Worm (Caenorhabditis elegans): Measurements from ENCODE around the gene C30G4.2.

C30G4.2 gene

DNA sequence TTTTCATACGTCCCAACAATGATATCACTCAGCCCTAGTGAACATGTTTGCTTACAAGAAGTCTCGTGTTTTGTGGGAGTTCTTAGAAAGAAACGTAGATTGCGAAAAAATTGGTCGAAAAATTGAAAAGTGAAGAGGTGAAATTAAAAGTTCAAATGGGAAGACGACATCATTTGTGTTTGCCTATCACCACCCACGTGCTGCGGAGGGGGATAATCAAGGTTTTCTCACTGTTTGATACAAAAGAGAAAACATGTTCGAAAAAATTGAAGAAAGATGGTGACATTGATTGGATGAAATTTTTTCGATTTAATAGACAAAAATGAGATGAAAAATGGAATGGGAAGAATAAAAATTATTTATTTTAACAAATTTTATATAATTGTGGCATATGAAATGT is 25.1 kb upstream of the C30G4.2 start:
- no peak for TF ChIP-seq T23F11.4 (GFP tag; optimal IDR thresholded peaks at IDR 0.05)
- TF ChIP-seq pha-4 (tag; optimal IDR thresholded peaks at IDR 0.05), result no peak
- no peak for TF ChIP-seq hlh-13 (GFP tag; optimal IDR thresholded peaks at IDR 0.05)
- TF ChIP-seq C08G9.2 (tag; optimal IDR thresholded peaks at IDR 0.05), result no peak
- no peak for TF ChIP-seq ceh-48 (tag; optimal IDR thresholded peaks at IDR 0.05)
- no peak for TF ChIP-seq K02D7.2 (tag; optimal IDR thresholded peaks at IDR 0.05)
- no peak for TF ChIP-seq C38D4.7 (GFP tag; optimal IDR thresholded peaks at IDR 0.05)
- TF ChIP-seq nhr-11 (tag; optimal IDR thresholded peaks at IDR 0.05), result no peak
- TF ChIP-seq ceh-14 (tag; optimal IDR thresholded peaks at IDR 0.05), result no peak
- TF ChIP-seq zip-5 (tag; optimal IDR thresholded peaks at IDR 0.05), result no peak
- no peak for TF ChIP-seq npax-4 (tag; optimal IDR thresholded peaks at IDR 0.05)
- TF ChIP-seq ttx-3 (tag; optimal IDR thresholded peaks at IDR 0.05), result no peak
- TF ChIP-seq rnt-1 (tag; optimal IDR thresholded peaks at IDR 0.05), result no peak
- no peak for TF ChIP-seq gmeb-2 (tag; optimal IDR thresholded peaks at IDR 0.05)
- no peak for TF ChIP-seq pax-1 (tag; optimal IDR thresholded peaks at IDR 0.05)
- no peak for TF ChIP-seq sox-2 (GFP tag; IDR thresholded peaks at IDR 0.05)
- no peak for TF ChIP-seq sox-4 (tag; optimal IDR thresholded peaks at IDR 0.05)
- TF ChIP-seq ceh-2 (tag; optimal IDR thresholded peaks at IDR 0.05), result no peak

DNA sequence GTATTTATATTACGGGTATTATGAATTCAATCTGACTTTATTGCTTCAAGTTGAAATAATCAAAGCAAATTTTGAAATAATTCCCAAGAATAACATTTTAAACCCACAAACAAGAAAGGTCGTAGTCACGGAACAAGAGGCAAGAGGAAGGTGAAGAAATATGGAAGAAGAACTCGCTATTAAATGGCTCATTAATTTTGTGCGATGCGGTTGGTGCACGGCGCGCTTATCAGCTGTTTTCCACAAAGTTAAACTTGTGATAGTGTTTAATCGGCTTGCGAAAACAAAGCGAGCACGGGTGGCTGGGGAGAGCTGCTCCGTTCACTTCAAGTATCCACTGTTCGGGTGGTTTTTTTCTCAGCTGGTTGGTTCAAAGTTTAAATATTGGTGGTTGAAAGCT is 21.5 kb upstream of the C30G4.2 start:
- peak; percentile 29 for TF ChIP-seq elt-2 (tag; optimal IDR thresholded peaks at IDR 0.05)
- TF ChIP-seq unc-42 (tag; optimal IDR thresholded peaks at IDR 0.05), result no peak

- TF ChIP-seq pqm-1 (tag; optimal IDR thresholded peaks at IDR 0.05) (no peak), lim-6 (tag; optimal IDR thresholded peaks at IDR 0.05) (no peak), elt-2 (tag; optimal IDR thresholded peaks at IDR 0.05) (peak; percentile 36), pat-9 (tag; optimal IDR thresholded peaks at IDR 0.05) (no peak)
These were observed 19.4 kb upstream of the C30G4.2 start for ce11 chrX:17064820-17065219.

- no peak for TF ChIP-seq ceh-30 (tag; optimal IDR thresholded peaks at IDR 0.05)
- no peak for TF ChIP-seq lin-11 (tag; optimal IDR thresholded peaks at IDR 0.05)
- TF ChIP-seq ceh-24 (tag; optimal IDR thresholded peaks at IDR 0.05), result no peak
- TF ChIP-seq elt-2 (tag; optimal IDR thresholded peaks at IDR 0.05), result peak; percentile 48
- peak; percentile 42 for TF ChIP-seq hlh-30 (tag; optimal IDR thresholded peaks at IDR 0.05; ENCODE audit: insufficient read depth)
- no peak for TF ChIP-seq K02D7.2 (tag; optimal IDR thresholded peaks at IDR 0.05)
- no peak for TF ChIP-seq C08G9.2 (tag; optimal IDR thresholded peaks at IDR 0.05)
- no peak for TF ChIP-seq pat-9 (tag; optimal IDR thresholded peaks at IDR 0.05)
- TF ChIP-seq C38D4.7 (GFP tag; optimal IDR thresholded peaks at IDR 0.05), result no peak
- no peak for TF ChIP-seq fkh-10 (GFP tag; optimal IDR thresholded peaks at IDR 0.05)
- TF ChIP-seq madf-2 (tag; optimal IDR thresholded peaks at IDR 0.05), result no peak
- no peak for TF ChIP-seq ets-4 (tag; optimal IDR thresholded peaks at IDR 0.05)
- no peak for TF ChIP-seq lim-6 (tag; optimal IDR thresholded peaks at IDR 0.05)
These were observed 18.4 kb upstream of the C30G4.2 start for ce11 chrX:17063749-17064252.

ce11 chrX:17062165-17062564 is 16.7 kb upstream of the C30G4.2 start:
- TF ChIP-seq hlh-8 (tag; optimal IDR thresholded peaks at IDR 0.05) (peak; percentile 77), npax-4 (tag; optimal IDR thresholded peaks at IDR 0.05) (no peak)

DNA sequence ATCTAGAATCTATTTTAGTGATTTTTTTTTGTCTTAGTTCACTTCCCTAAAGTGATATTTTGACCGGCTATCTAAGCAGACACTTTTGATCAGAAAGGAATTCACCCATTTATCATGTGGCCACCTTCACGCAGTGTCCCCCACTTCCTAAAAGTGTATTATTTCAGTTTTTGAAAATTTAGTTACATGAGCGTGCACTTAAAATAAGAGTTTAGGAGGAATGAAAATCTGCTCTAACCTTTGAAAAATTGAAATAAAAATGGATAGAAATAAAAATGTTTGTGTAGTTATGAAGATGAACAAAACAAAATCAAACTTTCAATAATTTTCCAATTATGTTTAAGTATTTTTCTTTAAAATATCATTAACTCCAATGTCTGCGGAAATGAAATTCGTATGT is 14.3 kb upstream of the C30G4.2 start:
- TF ChIP-seq tbx-2 (tag; optimal IDR thresholded peaks at IDR 0.05) (no peak), K09A11.1 (tag; optimal IDR thresholded peaks at IDR 0.05; ENCODE audit: insufficient read depth) (no peak), Y22D7AL.16 (tag; optimal IDR thresholded peaks at IDR 0.05) (no peak), hlh-13 (GFP tag; optimal IDR thresholded peaks at IDR 0.05) (no peak), ceh-31 (tag; optimal IDR thresholded peaks at IDR 0.05) (no peak), pros-1 (tag; optimal IDR thresholded peaks at IDR 0.05) (no peak), madf-2 (tag; optimal IDR thresholded peaks at IDR 0.05) (no peak), che-1 (tag; optimal IDR thresholded peaks at IDR 0.05) (no peak), ceh-45 (GFP tag; IDR thresholded peaks at IDR 0.05) (no peak), ceh-30 (tag; optimal IDR thresholded peaks at IDR 0.05) (no peak)
